Fruit fly (Drosophila melanogaster): ENCODE results near the gene CG3817.

The CG3817 gene

DNA sequence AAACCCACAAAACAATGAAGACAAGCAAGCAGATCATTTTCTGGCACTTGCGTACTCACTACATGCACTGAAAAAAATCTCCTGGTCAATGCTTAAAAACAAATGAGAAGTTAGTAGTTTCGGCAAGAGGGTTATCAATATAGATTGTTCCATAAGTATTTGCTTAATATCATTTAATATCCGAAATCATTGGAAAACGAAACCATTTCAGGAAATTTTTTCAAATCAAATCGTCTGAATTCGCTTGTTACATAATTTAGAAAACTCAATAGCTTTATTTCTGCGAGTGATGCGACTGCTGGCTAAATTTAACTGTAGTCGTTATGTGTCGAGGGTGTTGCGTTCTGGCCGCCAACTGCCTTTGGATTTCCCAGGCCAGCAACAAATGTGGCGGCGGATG, 20.4 kb upstream of the CG3817 start:
- TF ChIP-seq dac (GFP tag; optimal IDR thresholded peaks at IDR 0.05) (no peak), fd59A (GFP tag; optimal IDR thresholded peaks at IDR 0.05) (no peak), Eip75B (GFP tag; optimal IDR thresholded peaks at IDR 0.05) (no peak), Hr4 (GFP tag; optimal IDR thresholded peaks at IDR 0.05) (no peak), pdm3 (GFP tag; optimal IDR thresholded peaks at IDR 0.05) (no peak), lz (GFP tag; optimal IDR thresholded peaks at IDR 0.05) (no peak), CG8319 (GFP tag; optimal IDR thresholded peaks at IDR 0.05) (no peak), CG31627 (GFP tag; optimal IDR thresholded peaks at IDR 0.05) (no peak), CG6276 (GFP tag; optimal IDR thresholded peaks at IDR 0.05) (no peak), CG8632 (GFP tag; optimal IDR thresholded peaks at IDR 0.05) (no peak), eg (GFP tag; IDR thresholded peaks at IDR 0.05) (no peak), vri (GFP tag; optimal IDR thresholded peaks at IDR 0.05) (no peak), CG6854 (GFP tag; optimal IDR thresholded peaks at IDR 0.05) (no peak), CG7368 (GFP tag; optimal IDR thresholded peaks at IDR 0.05) (no peak), achi (GFP tag; optimal IDR thresholded peaks at IDR 0.05) (no peak), CG3919 (GFP tag; optimal IDR thresholded peaks at IDR 0.05) (no peak), Sox14 (GFP tag; optimal IDR thresholded peaks at IDR 0.05) (no peak), CG11294 (GFP tag; IDR thresholded peaks at IDR 0.05) (no peak), Ets96B (tag; optimal IDR thresholded peaks at IDR 0.05) (no peak), CG6163 (GFP tag; IDR thresholded peaks at IDR 0.05) (no peak)

dm6 chr3R:14879207-14879863, 19.2 kb upstream of the CG3817 start, which contains the start of gene CG3631:
TSS of gene CG3631 (plus strand) at chr3R:14879457.
- TF ChIP-seq Met (GFP tag; optimal IDR thresholded peaks at IDR 0.05) (no peak), ss (GFP tag; optimal IDR thresholded peaks at IDR 0.05) (no peak), eg (GFP tag; IDR thresholded peaks at IDR 0.05) (no peak), Sox14 (GFP tag; optimal IDR thresholded peaks at IDR 0.05) (peak; percentile 45), CG15336 (GFP tag; IDR thresholded peaks at IDR 0.05) (peak; percentile 22; the same call in 1 of the 2 replicates), net (GFP tag; optimal IDR thresholded peaks at IDR 0.05) (no peak)

- TF ChIP-seq Gug (GFP tag; IDR thresholded peaks at IDR 0.05) (no peak), CG8319 (GFP tag; optimal IDR thresholded peaks at IDR 0.05) (no peak), CG9139 (GFP tag; optimal IDR thresholded peaks at IDR 0.05) (no peak), fd59A (GFP tag; optimal IDR thresholded peaks at IDR 0.05) (no peak), CG15336 (GFP tag; IDR thresholded peaks at IDR 0.05) (no peak), Lpt (GFP tag; optimal IDR thresholded peaks at IDR 0.05) (no peak), Blimp-1 (GFP tag; optimal IDR thresholded peaks at IDR 0.05) (no peak), CG11902 (GFP tag; optimal IDR thresholded peaks at IDR 0.05) (no peak), Hr38 (GFP tag; optimal IDR thresholded peaks at IDR 0.05) (no peak), Ets96B (tag; optimal IDR thresholded peaks at IDR 0.05) (no peak), esn (GFP tag; optimal IDR thresholded peaks at IDR 0.05) (no peak), CG10631 (GFP tag; optimal IDR thresholded peaks at IDR 0.05) (no peak), net (GFP tag; optimal IDR thresholded peaks at IDR 0.05) (no peak), acj6 (GFP tag; optimal IDR thresholded peaks at IDR 0.05) (no peak), dac (GFP tag; optimal IDR thresholded peaks at IDR 0.05) (no peak), CG6792 (GFP tag; optimal IDR thresholded peaks at IDR 0.05) (no peak), Sox15 (GFP tag; optimal IDR thresholded peaks at IDR 0.05) (no peak), Smox (GFP tag; optimal IDR thresholded peaks at IDR 0.05) (no peak), salr (GFP tag; optimal IDR thresholded peaks at IDR 0.05) (no peak), Ets21C (GFP tag; optimal IDR thresholded peaks at IDR 0.05) (no peak)
Measured at dm6 chr3R:14880861-14881260, 17.7 kb upstream of the CG3817 start.
